Worm (Caenorhabditis elegans) whole organism, L1 larva: ENCODE data around the gene ZC376.8.

Source experiments
- C04F5.9 ChIP-seq: sonication (generic microtip); optimal IDR thresholded peaks from 2 replicates; lab custom pipeline; 2016; ENCODE audit warnings: missing genetic modification characterization, missing compliant biosample characterization
- F16B12.6 ChIP-seq: fragments of 150-350 bp; optimal IDR thresholded peaks from 2 replicates; lab custom pipeline; 2014; ENCODE audit warnings: missing biosample characterization, missing genetic modification characterization
- aha-1 ChIP-seq: fragments of 150-350 bp; optimal IDR thresholded peaks from 2 replicates; lab custom pipeline; 2014; ENCODE audit warnings: missing biosample characterization, missing genetic modification characterization
- aly-2 ChIP-seq: fragments of 150-350 bp; optimal IDR thresholded peaks from 2 replicates; lab custom pipeline; 2014; ENCODE audit warnings: missing biosample characterization, missing genetic modification characterization
- blmp-1 ChIP-seq: fragments of 150-350 bp; optimal IDR thresholded peaks from 2 replicates; lab custom pipeline; 2014; ENCODE audit warnings: missing biosample characterization, missing genetic modification characterization
- ceh-63 ChIP-seq: fragments of 200-800 bp; sonication (Bioruptor generic); optimal IDR thresholded peaks from 2 replicates; lab custom pipeline; 2018; ENCODE audit warnings: mild to moderate bottlenecking, missing genetic modification characterization, missing compliant biosample characterization
- ces-1 ChIP-seq: fragments of 150-350 bp; optimal IDR thresholded peaks from 2 replicates; lab custom pipeline; 2014; ENCODE audit warnings: missing biosample characterization, missing genetic modification reagents, missing genetic modification characterization
- efl-1 ChIP-seq, 4 experiments: fragments of 150-350 bp; optimal IDR thresholded peaks in 3 of 4; peaks in 1 of 4; 1 replicate in 1 of 4; 2 replicates in 3 of 4; lab custom pipeline; 2014; ENCODE audit warnings: missing biosample characterization in 2 of 4, missing genetic modification characterization in 2 of 4, missing genetic modification reagents in 2 of 4
- efl-3 ChIP-seq: fragments of 200-800 bp; sonication (Bioruptor generic); optimal IDR thresholded peaks from 2 replicates; lab custom pipeline; 2018; ENCODE audit warnings: mild to moderate bottlenecking, missing genetic modification characterization, missing compliant biosample characterization
- egl-13 ChIP-seq: sonication (generic microtip); optimal IDR thresholded peaks from 2 replicates; lab custom pipeline; 2016; ENCODE audit warnings: missing genotype, missing genetic modification reagents, missing genetic modification characterization, missing compliant biosample characterization
- egl-27 ChIP-seq, 2 experiments: fragments of 150-350 bp in 1 of 2; sonication (generic microtip); optimal IDR thresholded peaks; 3 replicates each; lab custom pipeline; 2017 to 2018; ENCODE audit warnings: missing biosample characterization in 2 of 2, missing genetic modification characterization in 2 of 2, missing genetic modification reagents in 2 of 2
- ets-5 ChIP-seq: fragments of 200-800 bp; sonication (Bioruptor generic); IDR thresholded peaks from 2 replicates; pipeline ENCODE4 v1.3.6; 2022; ENCODE audit warnings: missing genetic modification characterization, missing compliant biosample characterization
- fkh-4 ChIP-seq: sonication (generic microtip); optimal IDR thresholded peaks from 2 replicates; lab custom pipeline; 2016; ENCODE audit warnings: missing compliant biosample characterization, missing genetic modification characterization, borderline replicate concordance
- fkh-8 ChIP-seq: sonication (generic microtip); optimal IDR thresholded peaks from 2 replicates; lab custom pipeline; 2016; ENCODE audit warnings: mild to moderate bottlenecking, missing genetic modification characterization, missing compliant biosample characterization
- fos-1 ChIP-seq: fragments of 150-350 bp; optimal IDR thresholded peaks from 2 replicates; lab custom pipeline; 2014; ENCODE audit warnings: missing biosample characterization, missing genetic modification characterization
- grh-1 ChIP-seq: fragments of 200-800 bp; sonication (Bioruptor generic); IDR thresholded peaks from 2 replicates; pipeline ENCODE4 v1.3.6; 2022; ENCODE audit warnings: missing genetic modification reagents, missing genetic modification characterization, missing compliant biosample characterization
- hpl-2 ChIP-seq: fragments of 150-350 bp; optimal IDR thresholded peaks from 2 replicates; lab custom pipeline; 2014; ENCODE audit warnings: missing biosample characterization, missing genetic modification reagents, missing genetic modification characterization
- lin-14 ChIP-seq: fragments of 200-800 bp; sonication (Bioruptor generic); optimal IDR thresholded peaks from 2 replicates; lab custom pipeline; 2018; ENCODE audit warnings: mild to moderate bottlenecking, missing genetic modification characterization, moderate library complexity, missing compliant biosample characterization
- lin-35 ChIP-seq, 2 experiments: fragments of 150-350 bp; optimal IDR thresholded peaks; 2 replicates each; lab custom pipeline; 2014; ENCODE audit warnings: missing biosample characterization in 2 of 2, missing genetic modification characterization in 2 of 2, missing genetic modification reagents in 2 of 2
- lsy-2 ChIP-seq, 2 experiments: fragments of 150-350 bp; optimal IDR thresholded peaks; 2 replicates each; lab custom pipeline; 2014; ENCODE audit warnings: missing biosample characterization in 2 of 2, missing genetic modification characterization in 2 of 2
- mab-9 ChIP-seq: fragments of 200-800 bp; sonication (Bioruptor generic); IDR thresholded peaks from 2 replicates; pipeline ENCODE4 v1.3.6; 2022; ENCODE audit warnings: missing genetic modification reagents, missing genetic modification characterization, missing compliant biosample characterization
- mdl-1 ChIP-seq, 2 experiments: fragments of 150-350 bp; optimal IDR thresholded peaks; 2 replicates each; lab custom pipeline; 2014 to 2017; ENCODE audit warnings: missing biosample characterization in 2 of 2, missing genetic modification characterization in 2 of 2, inconsistent platforms in 1 of 2
- mef-2 ChIP-seq: fragments of 150-350 bp; optimal IDR thresholded peaks from 2 replicates; lab custom pipeline; 2014; ENCODE audit warnings: missing biosample characterization, missing genetic modification characterization
- mep-1 ChIP-seq: fragments of 150-350 bp; optimal IDR thresholded peaks from 2 replicates; lab custom pipeline; 2014; ENCODE audit warnings: missing biosample characterization, missing genetic modification characterization
- nhr-11 ChIP-seq: fragments of 150-350 bp; optimal IDR thresholded peaks from 2 replicates; lab custom pipeline; 2014; ENCODE audit warnings: missing biosample characterization, missing genetic modification characterization
- nhr-19 ChIP-seq: fragments of 200-800 bp; sonication (Bioruptor generic); conservative IDR thresholded peaks from 2 replicates; pipeline ENCODE4 v1.3.6; 2022; ENCODE audit warnings: missing genetic modification characterization, missing compliant biosample characterization
- nhr-20 ChIP-seq: sonication (generic microtip); optimal IDR thresholded peaks from 2 replicates; lab custom pipeline; 2016; ENCODE audit warnings: mild to moderate bottlenecking, missing genetic modification characterization, missing compliant biosample characterization
- nhr-47 ChIP-seq: sonication (generic microtip); optimal IDR thresholded peaks from 2 replicates; lab custom pipeline; 2016; ENCODE audit warnings: mild to moderate bottlenecking, missing genetic modification characterization, moderate library complexity, missing compliant biosample characterization
- nhr-71 ChIP-seq: sonication (generic microtip); optimal IDR thresholded peaks from 2 replicates; lab custom pipeline; 2016; ENCODE audit warnings: mild to moderate bottlenecking, missing genetic modification characterization, moderate library complexity, missing compliant biosample characterization
- nhr-84 ChIP-seq: sonication (generic microtip); optimal IDR thresholded peaks from 2 replicates; lab custom pipeline; 2017; ENCODE audit warnings: missing biosample characterization, missing genetic modification characterization
- nhr-85 ChIP-seq: sonication (generic microtip); peaks from one replicate; lab custom pipeline; 2016; ENCODE audit warnings: missing genetic modification characterization, inconsistent platforms, missing compliant biosample characterization
- pqm-1 ChIP-seq: sonication (generic microtip); optimal IDR thresholded peaks from 3 replicates; lab custom pipeline; 2017; ENCODE audit warnings: missing biosample characterization, missing genetic modification characterization
- rnt-1 ChIP-seq: sonication (generic microtip); optimal IDR thresholded peaks from 2 replicates; lab custom pipeline; 2016; ENCODE audit warnings: mild to moderate bottlenecking, missing genetic modification characterization, moderate library complexity, missing compliant biosample characterization
- snu-23 ChIP-seq: sonication (generic microtip); optimal IDR thresholded peaks from 2 replicates; lab custom pipeline; 2016; ENCODE audit warnings: missing genetic modification characterization, missing compliant biosample characterization
- sox-4 ChIP-seq: sonication (generic microtip); optimal IDR thresholded peaks from 2 replicates; lab custom pipeline; 2016; ENCODE audit warnings: missing genetic modification characterization, missing compliant biosample characterization
- sptf-1 ChIP-seq: fragments of 150-350 bp; optimal IDR thresholded peaks from 2 replicates; lab custom pipeline; 2014; ENCODE audit warnings: missing biosample characterization, missing genetic modification characterization
- tbx-2 ChIP-seq: sonication (generic microtip); optimal IDR thresholded peaks from 2 replicates; lab custom pipeline; 2016; ENCODE audit warnings: missing genetic modification characterization, missing compliant biosample characterization
- tlp-1 ChIP-seq: fragments of 150-350 bp; optimal IDR thresholded peaks from 2 replicates; lab custom pipeline; 2014; ENCODE audit warnings: missing biosample characterization, missing genetic modification characterization
- unc-130 ChIP-seq: fragments of 150-350 bp; optimal IDR thresholded peaks from 2 replicates; lab custom pipeline; 2017; ENCODE audit warnings: missing biosample characterization, missing genetic modification characterization, inconsistent platforms
- xbp-1 ChIP-seq: sonication (generic microtip); optimal IDR thresholded peaks from 2 replicates; lab custom pipeline; 2016; ENCODE audit warnings: missing genetic modification characterization, missing compliant biosample characterization
- zag-1 ChIP-seq: fragments of 150-350 bp; optimal IDR thresholded peaks from 2 replicates; lab custom pipeline; 2014; ENCODE audit warnings: missing biosample characterization, missing genetic modification characterization
- zip-4 ChIP-seq: fragments of 200-800 bp; sonication (Bioruptor generic); optimal IDR thresholded peaks from 2 replicates; lab custom pipeline; 2018; ENCODE audit warnings: mild to moderate bottlenecking, missing genetic modification characterization, moderate library complexity, missing compliant biosample characterization
- ztf-4 ChIP-seq: fragments of 150-350 bp; optimal IDR thresholded peaks from 2 replicates; lab custom pipeline; 2014; ENCODE audit warnings: missing biosample characterization, missing genetic modification characterization

The ZC376.8 gene

ce11 chrV:14149125-14149524 is 30.9 kb upstream of the ZC376.8 start (continued):
- TF ChIP-seq efl-1 (optimal IDR thresholded peaks at IDR 0.05; lab: Kevin White, UChicago) (no peak), efl-1 (GFP tag; optimal IDR thresholded peaks at IDR 0.05 in 1 of 2; lab: Kevin White, UChicago) (peak in 1 of 2 experiments; percentile 73), tbx-2 (tag; lab: Kevin White, UChicago) (no peak), sox-4 (tag; lab: Kevin White, UChicago) (no peak), rnt-1 (no peak), nhr-11 (tag; lab: Kevin White, UChicago) (no peak), nhr-47 (tag; lab: Kevin White, UChicago) (no peak), nhr-84 (no peak), tlp-1 (tag; lab: Kevin White, UChicago) (no peak), mef-2 (tag; lab: Kevin White, UChicago) (no peak), nhr-19 (GFP tag; lab: Robert Waterston, UW) (no peak), fos-1 (no peak), lin-35 (GFP tag; optimal IDR thresholded peaks at IDR 0.05; lab: Kevin White, UChicago) (no peak), egl-27 (tag; optimal IDR thresholded peaks at IDR 0.05; lab: Kevin White, UChicago) (no peak), C04F5.9 (no peak), nhr-20 (tag; lab: Kevin White, UChicago) (no peak), fkh-4 (tag; lab: Kevin White, UChicago) (no peak), hpl-2 (GFP tag; lab: Kevin White, UChicago) (no peak), unc-130 (tag; lab: Kevin White, UChicago) (no peak), ztf-4 (tag; lab: Kevin White, UChicago) (no peak), aly-2 (tag; lab: Kevin White, UChicago) (no peak), grh-1 (GFP tag; lab: Robert Waterston, UW) (no peak), ets-5 (GFP tag; lab: Robert Waterston, UW) (no peak), blmp-1 (tag; lab: Kevin White, UChicago) (peak; percentile 41), ceh-63 (no peak), lsy-2 (tag; optimal IDR thresholded peaks at IDR 0.05; lab: Kevin White, UChicago) (peak in 1 of 2 experiments; percentile 34), egl-13 (tag; lab: Kevin White, UChicago) (no peak), sptf-1 (no peak), zag-1 (tag; lab: Kevin White, UChicago) (no peak), ces-1 (GFP tag; lab: Kevin White, UChicago) (no peak), nhr-71 (tag; lab: Kevin White, UChicago) (peak; percentile 28), nhr-85 (tag; lab: Kevin White, UChicago) (peak; percentile 85), F16B12.6 (no peak), xbp-1 (tag; lab: Kevin White, UChicago) (no peak), pqm-1 (no peak), fkh-8 (tag; lab: Kevin White, UChicago) (no peak), mab-9 (no peak), lin-14 (GFP tag; lab: Kevin White, UChicago) (peak; percentile 76), zip-4 (GFP tag; lab: Kevin White, UChicago) (no peak), aha-1 (tag; lab: Kevin White, UChicago) (no peak), mdl-1 (tag; optimal IDR thresholded peaks at IDR 0.05; lab: Kevin White, UChicago) (no peak), snu-23 (GFP tag; lab: Kevin White, UChicago) (peak; percentile 27), mep-1 (peak; percentile 21)

DNA sequence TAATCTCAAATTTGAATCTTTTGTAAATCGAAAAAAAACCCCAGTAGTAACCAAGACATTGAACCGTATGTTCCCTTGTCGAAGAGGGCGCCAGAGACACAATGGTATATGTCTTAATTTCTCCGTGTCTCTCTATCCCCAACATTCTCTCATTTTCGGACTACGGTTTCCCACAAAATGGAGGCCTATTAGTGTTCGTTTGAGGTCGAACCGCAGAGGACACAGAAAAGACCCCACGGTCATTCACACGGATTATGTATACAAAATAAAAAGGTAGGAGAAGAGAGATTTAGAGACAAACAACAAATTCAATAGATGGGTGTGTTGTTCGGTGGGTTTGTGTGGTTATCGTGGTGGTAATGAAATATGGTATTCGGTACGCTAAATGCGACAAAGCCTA is 29.1 kb upstream of the ZC376.8 start:
- TF ChIP-seq blmp-1 (tag; lab: Kevin White, UChicago): peak; percentile 29
- peak; percentile 53 for TF ChIP-seq nhr-85 (tag; lab: Kevin White, UChicago)
- TF ChIP-seq lin-14 (GFP tag; lab: Kevin White, UChicago): peak; percentile 66
- TF ChIP-seq mep-1: peak; percentile 27
- no peak for TF ChIP-seq efl-3
